Worm (Caenorhabditis elegans): ENCODE results near the gene poml-1.
A peak's percentile ranks its signal among the peaks of the same experiment; 100 is the strongest.

ce11 chrX:13739125-13739820 is 16.6 kb upstream of the poml-1 start:
- no peak for TF ChIP-seq unc-62 (GFP tag; optimal IDR thresholded peaks at IDR 0.05)
- no peak for TF ChIP-seq dpl-1 (GFP tag; optimal IDR thresholded peaks at IDR 0.05)
- TF ChIP-seq tbx-9 (tag; optimal IDR thresholded peaks at IDR 0.05; ENCODE audit: borderline replicate concordance), result no peak
- TF ChIP-seq madf-10 (tag; optimal IDR thresholded peaks at IDR 0.05), result no peak
- no peak for TF ChIP-seq nfyb-1 (GFP tag; IDR thresholded peaks at IDR 0.05)
- TF ChIP-seq egl-18 (GFP tag; IDR thresholded peaks at IDR 0.05), result no peak
- no peak for TF ChIP-seq atf-7 (tag; optimal IDR thresholded peaks at IDR 0.05)
- no peak for TF ChIP-seq unc-130 (GFP tag; optimal IDR thresholded peaks at IDR 0.05)
- TF ChIP-seq T26A5.8 (tag; optimal IDR thresholded peaks at IDR 0.05), result no peak
- TF ChIP-seq ama-1 (optimal IDR thresholded peaks at IDR 0.05), result no peak
- TF ChIP-seq ama-1 (GFP tag; optimal IDR thresholded peaks at IDR 0.05), result no peak
- no peak for TF ChIP-seq tbp1 (GFP tag; optimal IDR thresholded peaks at IDR 0.05)
- TF ChIP-seq ceh-58 (GFP tag; IDR thresholded peaks at IDR 0.05), result no peak
- TF ChIP-seq lin-40 (tag; optimal IDR thresholded peaks at IDR 0.05), result peak; percentile 20
- TF ChIP-seq nfya-1 (tag; optimal IDR thresholded peaks at IDR 0.05; ENCODE audit: borderline replicate concordance, insufficient read depth), result no peak
